Worm (Caenorhabditis elegans) whole organism, L4 larva: ENCODE measurements around the gene rbm-39.

Source experiments
- D1046.2 ChIP-seq: fragments of 200-800 bp; sonication (Bioruptor generic); IDR thresholded peaks from 2 replicates; pipeline ENCODE4 v1.3.6; 2022; ENCODE audit warnings: missing genetic modification characterization, missing compliant biosample characterization
- F37D6.2 ChIP-seq: sonication (generic microtip); optimal IDR thresholded peaks from 2 replicates; lab custom pipeline; 2016; ENCODE audit warnings: mild to moderate bottlenecking, missing genetic modification characterization, missing compliant biosample characterization
- F49E8.2 ChIP-seq: sonication (generic microtip); optimal IDR thresholded peaks from 2 replicates; lab custom pipeline; 2016; ENCODE audit warnings: missing compliant biosample characterization, mild to moderate bottlenecking, missing genetic modification characterization, borderline replicate concordance
- R02D3.7 ChIP-seq: fragments of 150-350 bp; sonication (generic microtip); optimal IDR thresholded peaks from 3 replicates; lab custom pipeline; 2014; ENCODE audit warnings: missing biosample characterization, missing genetic modification characterization
- T26A8.4 ChIP-seq: fragments of 200-800 bp; sonication (Bioruptor generic); IDR thresholded peaks from 2 replicates; pipeline ENCODE4 v1.3.6; 2022; ENCODE audit warnings: missing genetic modification characterization, missing compliant biosample characterization
- Y75B8A.6 ChIP-seq: fragments of 200-800 bp; sonication (Bioruptor generic); IDR thresholded peaks from 2 replicates; pipeline ENCODE4 v1.3.6; 2022; ENCODE audit warnings: missing genetic modification reagents, missing genetic modification characterization, missing compliant biosample characterization
- aha-1 ChIP-seq: fragments of 150-350 bp; peaks from one replicate; lab custom pipeline; 2014; ENCODE audit warnings: missing biosample characterization, missing genetic modification characterization
- ceh-32 ChIP-seq: sonication (generic microtip); optimal IDR thresholded peaks from 2 replicates; lab custom pipeline; 2016; ENCODE audit warnings: mild to moderate bottlenecking, missing genetic modification characterization, missing compliant biosample characterization; ENCODE audit not compliant: poor library complexity
- ces-1 ChIP-seq: fragments of 150-350 bp; sonication (generic microtip); optimal IDR thresholded peaks from 4 replicates; lab custom pipeline; 2014; ENCODE audit warnings: missing biosample characterization, missing genetic modification reagents, missing genetic modification characterization
- daf-12 ChIP-seq: fragments of 150-350 bp; optimal IDR thresholded peaks from 2 replicates; lab custom pipeline; 2014; ENCODE audit warnings: missing biosample characterization, missing genetic modification reagents, missing genetic modification characterization
- dve-1 ChIP-seq: sonication (generic microtip); optimal IDR thresholded peaks from 2 replicates; lab custom pipeline; 2017; ENCODE audit warnings: antibody characterized with exemption, mild to moderate bottlenecking, missing genetic modification characterization, missing compliant biosample characterization; ENCODE audit not compliant: insufficient read depth
- egl-43 ChIP-seq: fragments of 200-800 bp; sonication (Bioruptor generic); IDR thresholded peaks from 2 replicates; pipeline ENCODE4 v1.3.6; 2022; ENCODE audit warnings: missing genetic modification reagents, missing genetic modification characterization, missing compliant biosample characterization
- fkh-10 ChIP-seq: fragments of 150-350 bp; optimal IDR thresholded peaks from 2 replicates; lab custom pipeline; 2014; ENCODE audit warnings: missing biosample characterization, missing genetic modification reagents, missing genetic modification characterization
- hlh-11 ChIP-seq: fragments of 200-800 bp; sonication (Bioruptor generic); optimal IDR thresholded peaks from 2 replicates; lab custom pipeline; 2018; ENCODE audit warnings: mild to moderate bottlenecking, missing genetic modification characterization, missing compliant biosample characterization
- hmg-1.1 ChIP-seq: fragments of 200-800 bp; sonication (Bioruptor generic); IDR thresholded peaks from 2 replicates; pipeline ENCODE4 v1.3.6; 2022; ENCODE audit warnings: missing genetic modification reagents, missing genetic modification characterization, missing compliant biosample characterization
- jun-1 ChIP-seq: fragments of 150-350 bp; optimal IDR thresholded peaks from 2 replicates; lab custom pipeline; 2014; ENCODE audit warnings: missing biosample characterization, missing genetic modification reagents, missing genetic modification characterization
- lin-1 ChIP-seq: fragments of 200-800 bp; sonication (Bioruptor generic); IDR thresholded peaks from 2 replicates; pipeline ENCODE4 v1.3.6; 2022; ENCODE audit warnings: missing genetic modification reagents, missing genetic modification characterization, missing compliant biosample characterization
- lin-38 ChIP-seq: fragments of 200-800 bp; sonication (Bioruptor generic); IDR thresholded peaks from 2 replicates; pipeline ENCODE4 v1.3.6; 2022; ENCODE audit warnings: missing genetic modification reagents, missing genetic modification characterization, missing compliant biosample characterization
- lin-39 ChIP-seq: fragments of 150-350 bp; optimal IDR thresholded peaks from 2 replicates; lab custom pipeline; 2014; ENCODE audit warnings: missing biosample characterization, missing genetic modification reagents, missing genetic modification characterization
- lir-3 ChIP-seq: sonication (generic microtip); optimal IDR thresholded peaks from 2 replicates; lab custom pipeline; 2016; ENCODE audit warnings: mild to moderate bottlenecking, missing genetic modification characterization, missing compliant biosample characterization
- madf-5 ChIP-seq, 2 experiments: fragments of 200-800 bp; sonication (Bioruptor generic); IDR thresholded peaks; 2 replicates each; pipeline ENCODE4 v1.3.6; 2022; ENCODE audit warnings: missing compliant biosample characterization in 2 of 2, missing genetic modification characterization in 2 of 2
- mes-2 ChIP-seq: sonication (generic microtip); optimal IDR thresholded peaks from 2 replicates; lab custom pipeline; 2016; ENCODE audit warnings: missing genotype, mild to moderate bottlenecking, missing genetic modification characterization, missing compliant biosample characterization; ENCODE audit not compliant: poor library complexity, severe bottlenecking
- nhr-102 ChIP-seq: sonication (generic microtip); optimal IDR thresholded peaks from 2 replicates; lab custom pipeline; 2016; ENCODE audit warnings: mild to moderate bottlenecking, missing genetic modification characterization, moderate library complexity, missing compliant biosample characterization
- nhr-237 ChIP-seq: sonication (generic microtip); optimal IDR thresholded peaks from 2 replicates; lab custom pipeline; 2017; ENCODE audit warnings: missing biosample characterization, missing genetic modification characterization
- nhr-42 ChIP-seq: fragments of 200-800 bp; sonication (Bioruptor generic); IDR thresholded peaks from 2 replicates; pipeline ENCODE4 v1.3.6; 2022; ENCODE audit warnings: missing genetic modification characterization, missing compliant biosample characterization
- nhr-6 ChIP-seq: fragments of 150-350 bp; optimal IDR thresholded peaks from 2 replicates; lab custom pipeline; 2014; ENCODE audit warnings: missing biosample characterization, missing genetic modification characterization
- pha-4 ChIP-seq, 2 experiments: fragments of 150-350 bp in 1 of 2; fragments of 200-800 bp in 1 of 2; sonication (Bioruptor generic) in 1 of 2; IDR thresholded peaks in 1 of 2; optimal IDR thresholded peaks in 1 of 2; 2 replicates each; pipeline versions ENCODE4 v1.3.6 to Lab custom; 2014 to 2022; ENCODE audit warnings: missing genetic modification characterization in 2 of 2, missing genetic modification reagents in 2 of 2, missing biosample characterization in 1 of 2, missing compliant biosample characterization in 1 of 2
- pqm-1 ChIP-seq: sonication (generic microtip); optimal IDR thresholded peaks from 2 replicates; lab custom pipeline; 2017; ENCODE audit warnings: missing biosample characterization, missing genetic modification characterization
- set-16 ChIP-seq: fragments of 200-800 bp; sonication (Bioruptor generic); IDR thresholded peaks from 2 replicates; pipeline ENCODE4 v1.3.6; 2022; ENCODE audit warnings: missing genetic modification reagents, missing genetic modification characterization, missing compliant biosample characterization
- snpc-1.2 ChIP-seq: fragments of 200-800 bp; sonication (Bioruptor generic); IDR thresholded peaks from 2 replicates; pipeline ENCODE4 v1.3.6; 2022; ENCODE audit warnings: missing genetic modification reagents, missing genetic modification characterization, missing compliant biosample characterization
- snpc-4 ChIP-seq: fragments of 150-350 bp; optimal IDR thresholded peaks from 2 replicates; lab custom pipeline; 2014; ENCODE audit warnings: missing biosample characterization, missing genetic modification characterization
- spr-1 ChIP-seq: sonication (generic microtip); optimal IDR thresholded peaks from 2 replicates; lab custom pipeline; 2016; ENCODE audit warnings: mild to moderate bottlenecking, missing genetic modification characterization, missing compliant biosample characterization
- spr-3 ChIP-seq: fragments of 200-800 bp; sonication (Bioruptor generic); optimal IDR thresholded peaks from 2 replicates; lab custom pipeline; 2018; ENCODE audit warnings: mild to moderate bottlenecking, missing genetic modification characterization, missing compliant biosample characterization
- unc-130 ChIP-seq: sonication (generic microtip); optimal IDR thresholded peaks from 2 replicates; lab custom pipeline; 2016; ENCODE audit warnings: missing genetic modification reagents, missing genetic modification characterization, missing compliant biosample characterization
- unc-62 ChIP-seq, 3 experiments: fragments of 150-350 bp in 1 of 3; sonication (generic microtip); optimal IDR thresholded peaks in 2 of 3; peaks in 1 of 3; 1 replicate in 1 of 3; 2 replicates in 2 of 3; lab custom pipeline; 2014 to 2017; ENCODE audit warnings: missing biosample characterization in 3 of 3, missing genetic modification characterization in 3 of 3, missing genetic modification reagents in 3 of 3, missing genotype in 1 of 3
- zip-11 ChIP-seq: fragments of 200-800 bp; sonication (Bioruptor generic); IDR thresholded peaks from 2 replicates; pipeline ENCODE4 v1.3.6; 2022; ENCODE audit warnings: missing genetic modification characterization, missing compliant biosample characterization
- zip-2 ChIP-seq: fragments of 150-350 bp; optimal IDR thresholded peaks from 2 replicates; lab custom pipeline; 2014; ENCODE audit warnings: missing biosample characterization, missing genetic modification characterization
- ztf-7 ChIP-seq: fragments of 150-350 bp; optimal IDR thresholded peaks from 2 replicates; lab custom pipeline; 2014; ENCODE audit warnings: missing biosample characterization, missing genetic modification characterization

rbm-39 gene

DNA sequence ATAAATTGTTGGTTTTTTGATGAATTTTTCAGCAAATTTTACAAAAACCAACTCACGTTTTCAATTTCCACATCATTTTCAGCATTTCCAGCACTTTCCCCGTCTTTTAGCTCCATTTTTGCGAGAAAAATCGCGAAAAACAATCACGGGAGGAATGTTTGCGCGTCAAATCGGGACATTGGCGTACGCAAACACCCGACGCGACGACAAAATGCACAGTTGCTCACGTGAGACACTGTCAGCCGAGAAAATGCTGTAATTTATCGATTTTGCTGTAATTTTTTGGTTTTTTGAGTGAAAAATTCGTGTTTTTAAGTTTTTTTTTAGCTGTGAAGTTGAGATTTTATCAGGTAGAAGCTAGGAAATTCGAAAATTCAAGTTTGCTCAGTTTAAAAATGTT, 2.9 kb upstream of the rbm-39 start, which contains the start of gene Y55F3AM.9 (continued):
- no peak for TF ChIP-seq D1046.2 (GFP tag; lab: Robert Waterston, UW)
- no peak for TF ChIP-seq dve-1 (tag; lab: Kevin White, UChicago)
- no peak for TF ChIP-seq ztf-7 (tag; lab: Kevin White, UChicago)
- TF ChIP-seq unc-62 (GFP tag; optimal IDR thresholded peaks at IDR 0.05 in 1 of 2; lab: Kevin White, UChicago) = no peak
- TF ChIP-seq unc-62 (tag; optimal IDR thresholded peaks at IDR 0.05; lab: Kevin White, UChicago) = no peak
- TF ChIP-seq pqm-1 (tag; lab: Kevin White, UChicago) = no peak
- peak; percentile 30 for TF ChIP-seq hlh-11
- no peak for TF ChIP-seq zip-11

DNA sequence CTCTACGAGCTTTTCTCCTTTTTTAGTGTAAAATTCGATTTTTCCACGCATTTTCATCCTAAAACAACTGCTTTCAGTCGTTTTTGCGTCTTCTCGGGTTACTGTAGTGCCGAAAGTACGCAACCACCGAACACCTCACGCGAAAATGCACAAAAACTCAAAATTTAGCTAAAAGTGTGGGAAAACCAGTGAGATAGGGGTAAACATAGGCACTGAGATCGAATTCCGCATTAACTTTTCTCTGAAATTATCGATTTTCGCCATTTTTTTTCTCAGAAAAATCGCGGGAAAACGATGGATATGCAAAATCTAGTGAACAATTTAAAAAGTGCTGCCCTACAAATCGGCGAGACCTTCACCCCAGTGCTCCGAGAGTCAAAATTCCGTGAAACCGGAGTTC, 2.2 kb upstream of the rbm-39 start, which contains the start of gene atg-3:
Gene atg-3, plus strand, starts transcription at position 301 of the 400 bp plus-strand sequence.
- TF ChIP-seq aha-1 (tag; lab: Kevin White, UChicago) (peak; percentile 6), lir-3 (tag; lab: Kevin White, UChicago) (no peak)

DNA sequence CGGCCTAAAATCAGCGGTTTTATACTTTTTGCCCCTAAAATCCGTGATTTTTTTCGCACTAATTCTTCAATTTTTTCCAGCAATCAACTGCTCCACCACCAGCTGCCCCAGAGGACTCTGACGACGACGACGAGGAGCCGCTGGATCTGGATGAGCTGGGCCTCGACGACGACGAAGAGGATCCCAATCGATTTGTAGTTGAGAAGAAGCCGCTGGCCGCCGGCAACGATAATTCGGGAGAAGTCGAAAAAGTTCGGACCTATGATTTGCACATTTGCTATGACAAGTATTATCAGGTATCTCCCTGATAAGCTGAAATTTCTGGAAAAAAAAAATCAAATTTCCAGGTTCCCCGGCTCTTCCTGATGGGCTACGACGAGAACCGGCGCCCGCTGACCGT, 648 bp upstream of the rbm-39 start:
- peak; percentile 62 for TF ChIP-seq aha-1 (tag; lab: Kevin White, UChicago)
- TF ChIP-seq set-16 (GFP tag; lab: Robert Waterston, UW) = peak; percentile 59
- TF ChIP-seq T26A8.4 (GFP tag; lab: Robert Waterston, UW) = no peak
- TF ChIP-seq nhr-42 (GFP tag; lab: Robert Waterston, UW) = no peak
- TF ChIP-seq, all 104 proteins: peak for 2

DNA sequence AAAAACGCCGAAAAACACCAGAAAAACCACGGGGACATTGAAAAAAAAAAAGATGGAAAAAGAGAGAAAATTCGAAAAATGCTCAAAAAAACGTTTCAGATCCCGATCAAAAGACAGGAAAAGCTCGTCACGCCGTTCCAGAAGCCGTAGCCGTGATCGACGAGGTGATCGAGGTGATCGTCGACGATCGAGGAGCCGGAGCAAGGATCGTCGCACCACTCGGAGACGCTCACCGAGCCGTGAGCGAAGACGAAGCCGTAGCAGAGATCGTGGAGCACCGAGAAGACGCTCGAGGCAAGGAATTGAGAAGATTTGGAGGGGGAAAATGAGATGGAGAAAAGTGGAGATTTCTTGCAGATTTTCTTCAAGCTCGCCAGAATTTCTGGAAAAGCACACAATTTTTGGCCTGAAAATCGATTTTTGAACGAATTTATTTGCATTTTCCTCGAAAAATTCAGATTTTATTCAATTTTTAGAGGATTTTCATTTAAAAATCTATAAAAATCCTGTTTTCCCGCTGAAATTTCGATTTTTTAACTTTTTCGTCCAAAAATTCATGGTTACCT, 892 bp downstream of the rbm-39 start:
- no peak for TF ChIP-seq lin-1
- no peak for TF ChIP-seq jun-1
- peak; percentile 88 for TF ChIP-seq set-16 (GFP tag; lab: Robert Waterston, UW)
- no peak for TF ChIP-seq snpc-4
- TF ChIP-seq Y75B8A.6 (GFP tag; lab: Robert Waterston, UW) = no peak
- no peak for TF ChIP-seq madf-5 (GFP tag; IDR thresholded peaks at IDR 0.05; lab: Robert Waterston, UW)
- peak; percentile 13 for TF ChIP-seq mes-2 (tag; lab: Kevin White, UChicago)
- no peak for TF ChIP-seq unc-130 (GFP tag; lab: Kevin White, UChicago)
- peak; percentile 38 for TF ChIP-seq aha-1 (tag; lab: Kevin White, UChicago)

- TF ChIP-seq pha-4 (GFP tag; IDR thresholded peaks at IDR 0.05; lab: Robert Waterston, UW) (no peak), pha-4 (tag; optimal IDR thresholded peaks at IDR 0.05; lab: Kevin White, UChicago) (no peak), unc-62 (GFP tag; optimal IDR thresholded peaks at IDR 0.05 in 1 of 2; lab: Kevin White, UChicago) (peak in 1 of 2 experiments; percentile 94), unc-62 (tag; optimal IDR thresholded peaks at IDR 0.05; lab: Kevin White, UChicago) (no peak)
Measured at ce11 chrIV:1015430-1015829, 3.0 kb downstream of the rbm-39 start.

DNA sequence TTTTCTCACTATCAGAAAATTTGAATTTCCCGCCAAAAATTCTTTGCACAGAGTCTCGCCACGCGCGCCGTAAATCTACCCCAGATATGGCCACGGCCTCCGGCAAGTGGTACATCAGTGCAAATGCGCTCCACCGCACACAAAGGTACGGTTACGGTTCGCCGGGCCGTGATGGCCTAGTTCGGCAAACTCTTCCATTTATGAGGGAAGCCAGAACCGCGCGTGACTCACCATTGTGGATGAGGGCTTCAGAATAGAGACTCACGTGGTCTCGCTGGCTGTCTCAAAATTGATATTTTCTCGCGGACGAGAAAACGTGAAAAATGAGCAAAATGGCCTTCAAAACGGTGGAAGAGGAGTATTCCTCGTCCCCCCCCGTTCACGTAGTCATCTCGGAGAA, 7.4 kb downstream of the rbm-39 start:
- TF ChIP-seq D1046.2 (GFP tag; lab: Robert Waterston, UW) = 0 out of 2 replicates have a peak, but pooled peaks have one; percentile 61
- TF ChIP-seq spr-1 (tag; lab: Kevin White, UChicago) = no peak
- TF ChIP-seq set-16 (GFP tag; lab: Robert Waterston, UW) = peak; percentile 19; the same call in 1 of the 2 replicates
- TF ChIP-seq lin-38 = peak; percentile 50
- 0 out of 2 replicates have a peak, but pooled peaks have one; percentile 44 for TF ChIP-seq egl-43 (GFP tag; lab: Robert Waterston, UW)
- TF ChIP-seq F49E8.2 (tag; lab: Kevin White, UChicago) = no peak
- TF ChIP-seq nhr-102 (tag; lab: Kevin White, UChicago) = no peak

DNA sequence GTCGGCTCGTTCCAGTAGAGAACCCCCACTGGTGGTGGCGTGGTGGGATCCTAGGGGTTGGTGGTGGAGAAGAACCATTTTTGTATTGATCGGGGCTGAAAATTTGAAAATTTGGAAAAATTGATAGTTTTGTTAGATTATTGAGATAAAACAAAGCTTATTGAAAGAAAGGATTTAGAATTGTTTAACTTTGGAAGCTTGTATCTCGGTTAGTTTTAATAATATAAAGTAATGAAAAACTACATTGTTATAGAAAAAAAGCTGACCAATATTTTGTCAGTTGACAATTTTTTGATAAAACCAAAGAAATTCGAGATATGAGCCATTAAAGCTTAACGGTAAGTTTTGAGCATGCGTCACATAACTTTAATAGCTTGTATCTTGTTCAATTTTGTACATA, 17.5 kb downstream of the rbm-39 start, which contains the start of gene abhd-14:
Gene abhd-14, minus strand, starts transcription at position 101 of the 400 bp plus-strand sequence.
- TF ChIP-seq hmg-1.1 (GFP tag; lab: Robert Waterston, UW) (no peak), lin-39 (tag; lab: Kevin White, UChicago) (no peak), fkh-10 (GFP tag; lab: Kevin White, UChicago) (no peak), egl-43 (GFP tag; lab: Robert Waterston, UW) (no peak), spr-3 (GFP tag; lab: Kevin White, UChicago) (no peak), R02D3.7 (no peak), nhr-237 (tag; lab: Kevin White, UChicago) (no peak), snpc-1.2 (GFP tag; lab: Robert Waterston, UW) (no peak), nhr-6 (tag; lab: Kevin White, UChicago) (no peak), zip-2 (tag; lab: Kevin White, UChicago) (no peak), daf-12 (tag; lab: Kevin White, UChicago) (no peak), F37D6.2 (tag; lab: Kevin White, UChicago) (no peak), ces-1 (no peak), unc-62 (GFP tag; optimal IDR thresholded peaks at IDR 0.05 in 1 of 2; lab: Kevin White, UChicago) (no peak), unc-62 (tag; optimal IDR thresholded peaks at IDR 0.05; lab: Kevin White, UChicago) (no peak), ceh-32 (tag; lab: Kevin White, UChicago) (no peak)
